Fruit fly (Drosophila melanogaster): ENCODE measurements around the gene CG8379.

Gene CG8379

dm6 chr3R:8860126-8861059 is 36.2 kb downstream of the CG8379 start:
- TF ChIP-seq usp (GFP tag; optimal IDR thresholded peaks at IDR 0.05) (no peak), CG8478 (optimal IDR thresholded peaks at IDR 0.05) (no peak), psq (optimal IDR thresholded peaks at IDR 0.05) (no peak), Dll (optimal IDR thresholded peaks at IDR 0.05) (no peak)

- TF ChIP-seq CG8478 (optimal IDR thresholded peaks at IDR 0.05) = no peak
- no peak for TF ChIP-seq psq (optimal IDR thresholded peaks at IDR 0.05)
- no peak for TF ChIP-seq EcR (GFP tag; optimal IDR thresholded peaks at IDR 0.05)
- TF ChIP-seq Dll (optimal IDR thresholded peaks at IDR 0.05) = no peak
- TF ChIP-seq pan (optimal IDR thresholded peaks at IDR 0.05) = no peak
- TF ChIP-seq usp (GFP tag; optimal IDR thresholded peaks at IDR 0.05) = no peak
These were observed 37.5 kb downstream of the CG8379 start for dm6 chr3R:8861671-8862070.

dm6 chr3R:8862208-8862607 is 38.0 kb downstream of the CG8379 start:
- TF ChIP-seq usp (GFP tag; optimal IDR thresholded peaks at IDR 0.05) (no peak), pan (optimal IDR thresholded peaks at IDR 0.05) (no peak), psq (optimal IDR thresholded peaks at IDR 0.05) (no peak)

dm6 chr3R:8862662-8863082 is 38.5 kb downstream of the CG8379 start:
- no peak for TF ChIP-seq Dll (optimal IDR thresholded peaks at IDR 0.05)

- TF ChIP-seq CG8478 (optimal IDR thresholded peaks at IDR 0.05) = no peak
- TF ChIP-seq pan (optimal IDR thresholded peaks at IDR 0.05) = no peak
- TF ChIP-seq psq (optimal IDR thresholded peaks at IDR 0.05) = no peak
- no peak for TF ChIP-seq EcR (GFP tag; optimal IDR thresholded peaks at IDR 0.05)
- no peak for TF ChIP-seq Dll (optimal IDR thresholded peaks at IDR 0.05)
- TF ChIP-seq usp (GFP tag; optimal IDR thresholded peaks at IDR 0.05) = no peak
These were observed 39.1 kb downstream of the CG8379 start for dm6 chr3R:8863094-8863865.

DNA sequence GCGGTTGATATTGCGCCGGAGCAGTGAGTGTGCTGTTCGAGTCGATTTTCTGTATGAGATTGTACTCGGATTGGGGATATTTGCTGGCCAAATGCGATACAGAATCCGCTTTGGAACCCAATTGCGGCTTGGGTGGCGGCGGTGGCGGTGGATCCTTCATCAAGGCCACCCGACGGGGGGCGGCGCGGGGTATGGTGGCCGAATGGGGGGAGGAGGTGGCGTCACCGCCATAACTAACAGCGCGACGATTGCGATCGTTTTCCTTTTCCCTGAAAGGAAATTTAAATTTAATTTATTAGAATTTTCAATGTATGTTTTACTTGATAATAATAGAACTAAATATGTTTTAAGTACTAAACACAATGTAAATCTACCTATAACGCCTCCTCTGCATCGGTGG is 40.8 kb downstream of the CG8379 start:
- no peak for TF ChIP-seq usp (GFP tag; optimal IDR thresholded peaks at IDR 0.05)
- no peak for TF ChIP-seq CG8478 (optimal IDR thresholded peaks at IDR 0.05)
- no peak for TF ChIP-seq Dll (optimal IDR thresholded peaks at IDR 0.05)
- no peak for TF ChIP-seq EcR (GFP tag; optimal IDR thresholded peaks at IDR 0.05)
- TF ChIP-seq psq (optimal IDR thresholded peaks at IDR 0.05) = no peak
- TF ChIP-seq pan (optimal IDR thresholded peaks at IDR 0.05) = no peak

DNA sequence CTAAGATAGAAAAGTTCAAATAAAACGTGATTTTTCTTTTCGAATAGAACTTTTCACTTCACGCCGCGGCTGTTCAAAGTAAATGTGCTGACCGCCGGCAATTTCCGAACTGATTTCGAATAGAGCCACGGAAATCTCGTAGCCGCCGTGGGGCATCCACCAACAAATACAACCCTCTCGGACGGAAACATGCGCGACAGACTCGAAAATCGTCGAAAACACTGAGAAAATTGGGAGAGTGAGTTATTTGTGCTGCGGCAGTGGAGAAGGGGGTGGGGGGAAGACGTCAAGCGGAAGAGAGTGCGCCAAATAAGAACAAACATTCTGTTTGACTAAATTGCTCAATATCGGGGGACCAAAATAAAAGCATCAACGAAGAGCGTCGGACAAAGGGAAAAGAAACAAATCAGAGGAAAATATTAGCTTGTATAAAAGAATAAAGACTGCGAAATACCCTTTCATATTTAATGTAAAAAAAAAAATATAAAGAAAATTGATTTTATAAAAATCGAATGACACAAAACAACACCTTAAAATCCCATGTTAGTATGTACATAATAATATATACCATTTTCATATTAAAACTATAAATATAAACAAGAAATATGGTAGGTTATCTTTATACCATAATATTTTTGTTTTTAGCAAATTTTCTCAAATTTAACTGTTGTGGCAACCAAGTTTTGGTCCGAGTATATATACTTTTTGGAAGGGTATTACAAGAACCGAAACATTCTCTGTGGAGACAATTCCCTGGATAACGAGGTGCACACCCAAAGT is 43.3 kb downstream of the CG8379 start:
- no peak for TF ChIP-seq CG8478 (optimal IDR thresholded peaks at IDR 0.05)

dm6 chr3R:8875754-8876153 is 51.5 kb downstream of the CG8379 start:
- TF ChIP-seq usp (GFP tag; optimal IDR thresholded peaks at IDR 0.05) = no peak
- TF ChIP-seq Dll (optimal IDR thresholded peaks at IDR 0.05) = no peak
- no peak for TF ChIP-seq EcR (GFP tag; optimal IDR thresholded peaks at IDR 0.05)

Measured in whole organism.